Worm (Caenorhabditis elegans): Measurements from ENCODE around the gene C18E9.8.

ce11 chrII:8962206-8962605 lies 25.7 kb downstream of the C18E9.8 start:
- no peak for TF ChIP-seq ceh-82 (tag; optimal IDR thresholded peaks at IDR 0.05)
- no peak for TF ChIP-seq pqm-1 (tag; optimal IDR thresholded peaks at IDR 0.05)
- no peak for TF ChIP-seq unc-62 (GFP tag; optimal IDR thresholded peaks at IDR 0.05)
- no peak for TF ChIP-seq fkh-10 (GFP tag; optimal IDR thresholded peaks at IDR 0.05)
- TF ChIP-seq eor-1 (tag; optimal IDR thresholded peaks at IDR 0.05) = no peak
- no peak for TF ChIP-seq nhr-67 (tag; optimal IDR thresholded peaks at IDR 0.05)
- no peak for TF ChIP-seq fos-1 (tag; optimal IDR thresholded peaks at IDR 0.05)
- no peak for TF ChIP-seq ztf-4 (tag; optimal IDR thresholded peaks at IDR 0.05)
- no peak for TF ChIP-seq ama-1 (optimal IDR thresholded peaks at IDR 0.05)
- TF ChIP-seq elt-2 (tag; optimal IDR thresholded peaks at IDR 0.05) = no peak
- no peak for TF ChIP-seq nhr-28 (tag; optimal IDR thresholded peaks at IDR 0.05)
- no peak for TF ChIP-seq zag-1 (tag; optimal IDR thresholded peaks at IDR 0.05)
- no peak for TF ChIP-seq ZK546.5 (tag; optimal IDR thresholded peaks at IDR 0.05)
